Fruit fly (Drosophila melanogaster) whole organism, pupa: Measurements from ENCODE around the gene CG7140.

ENCODE experiments used
- CG10348 ChIP-seq: fragments of 200-800 bp; sonication (Bioruptor generic); IDR thresholded peaks from 2 replicates; pipeline ENCODE4 v1.3.6; 2022; ENCODE audit warnings: missing biosample characterization, missing genetic modification characterization
- CG12605 ChIP-seq: fragments of 200-800 bp; sonication (Bioruptor generic); IDR thresholded peaks from 2 replicates; pipeline ENCODE4 v1.3.6; 2022; ENCODE audit warnings: missing biosample characterization, missing genetic modification characterization
- CG13204 ChIP-seq: fragments of 200-800 bp; sonication (Bioruptor generic); optimal IDR thresholded peaks from 2 replicates; lab custom pipeline; 2018; ENCODE audit warnings: missing biosample characterization, mild to moderate bottlenecking, missing genetic modification characterization, moderate library complexity
- CG15710 ChIP-seq: fragments of 200-800 bp; sonication (Bioruptor generic); optimal IDR thresholded peaks from 2 replicates; lab custom pipeline; 2018; ENCODE audit warnings: missing biosample characterization, mild to moderate bottlenecking, missing genetic modification characterization, moderate library complexity
- CG17806 ChIP-seq: fragments of 200-800 bp; sonication (Bioruptor generic); optimal IDR thresholded peaks from 2 replicates; lab custom pipeline; 2018; ENCODE audit warnings: missing biosample characterization, mild to moderate bottlenecking, missing genetic modification characterization, moderate library complexity
- CG4496 ChIP-seq: fragments of 200-800 bp; sonication (Bioruptor generic); IDR thresholded peaks from 3 replicates; pipeline ENCODE4 v1.3.6; 2022; ENCODE audit warnings: missing biosample characterization, missing genetic modification characterization
- CG8301 ChIP-seq: fragments of 200-800 bp; sonication (Bioruptor generic); optimal IDR thresholded peaks from 2 replicates; lab custom pipeline; 2018; ENCODE audit warnings: missing biosample characterization, mild to moderate bottlenecking, missing genetic modification characterization
- EcR ChIP-seq: fragments of 200-800 bp; sonication (Bioruptor generic); optimal IDR thresholded peaks from 3 replicates; lab custom pipeline; 2019; ENCODE audit warnings: missing biosample characterization, missing genetic modification characterization, mild to moderate bottlenecking, moderate library complexity, missing genetic modification reagents
- Pif1A ChIP-seq: fragments of 200-800 bp; sonication (Bioruptor generic); optimal IDR thresholded peaks from 3 replicates; lab custom pipeline; 2016; ENCODE audit warnings: missing biosample characterization, missing genetic modification characterization
- Snoo ChIP-seq: fragments of 200-800 bp; sonication (Bioruptor generic); optimal IDR thresholded peaks from 3 replicates; lab custom pipeline; 2017; ENCODE audit warnings: missing biosample characterization, mild to moderate bottlenecking, missing genetic modification characterization, inconsistent platforms
- fd96Ca ChIP-seq: fragments of 200-800 bp; sonication (Bioruptor generic); IDR thresholded peaks from 3 replicates; pipeline ENCODE4 v1.3.6; 2022; ENCODE audit warnings: missing biosample characterization, missing genetic modification characterization
- rn ChIP-seq: fragments of 200-800 bp; sonication (Bioruptor generic); IDR thresholded peaks from 2 replicates; pipeline ENCODE4 v1.3.6; 2022; ENCODE audit warnings: missing biosample characterization, missing genetic modification characterization

DNA sequence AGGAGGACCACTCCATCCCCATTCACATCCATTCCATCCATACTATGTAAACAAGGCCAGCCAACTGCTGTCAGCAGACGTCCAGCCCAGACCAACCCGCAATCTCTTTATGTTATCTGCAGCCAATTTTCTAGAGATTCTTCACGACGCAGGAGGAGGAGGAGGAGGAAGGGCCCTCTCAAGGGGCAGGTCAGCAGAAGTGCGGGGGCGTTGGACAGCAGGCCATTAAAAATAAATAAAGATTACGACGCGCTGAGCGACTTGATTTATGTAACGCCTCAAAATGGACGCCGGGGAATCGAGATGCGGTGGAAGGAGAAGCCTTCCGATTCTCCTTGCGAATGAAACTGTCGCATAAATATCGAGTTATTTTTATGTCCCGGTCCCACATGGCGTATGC lies 48.3 kb downstream of the CG7140 start:
- TF ChIP-seq CG17806 (tag; lab: Kevin White, UChicago), result no peak
- no peak for TF ChIP-seq CG8301 (tag; lab: Kevin White, UChicago)
- no peak for TF ChIP-seq CG12605 (GFP tag; lab: Robert Waterston, UW)
- peak; percentile 37 for TF ChIP-seq CG13204 (GFP tag; lab: Kevin White, UChicago)
- no peak for TF ChIP-seq Pif1A
- no peak for TF ChIP-seq Snoo (tag; lab: Kevin White, UChicago)
- no peak for TF ChIP-seq EcR
- no peak for TF ChIP-seq CG10348 (GFP tag; lab: Robert Waterston, UW)
- no peak for TF ChIP-seq CG4496 (GFP tag; lab: Robert Waterston, UW)
- no peak for TF ChIP-seq fd96Ca (GFP tag; lab: Robert Waterston, UW)
- no peak for TF ChIP-seq rn
- no peak for TF ChIP-seq CG15710 (tag; lab: Kevin White, UChicago)
